Fruit fly (Drosophila melanogaster) whole organism, embryonic: Measurements from ENCODE around the gene VhaSFD.

Source experiments
- CG1024 ChIP-seq: fragments of 200-800 bp; sonication (Bioruptor generic); IDR thresholded peaks from 2 replicates; pipeline ENCODE4 v1.3.6; 2022; ENCODE audit warnings: missing biosample characterization, missing genetic modification characterization
- CG10274 ChIP-seq: fragments of 200-800 bp; sonication (Bioruptor generic); optimal IDR thresholded peaks from 3 replicates; lab custom pipeline; 2017; ENCODE audit warnings: missing biosample characterization, mild to moderate bottlenecking, missing genetic modification characterization
- CG10366 ChIP-seq: fragments of 200-800 bp; sonication (Bioruptor generic); IDR thresholded peaks from 2 replicates; pipeline ENCODE4 v1.3.6; 2022; ENCODE audit warnings: missing biosample characterization, missing genetic modification characterization
- CG12071 ChIP-seq: fragments of 200-800 bp; sonication (Bioruptor generic); optimal IDR thresholded peaks from 3 replicates; lab custom pipeline; 2018; ENCODE audit warnings: missing biosample characterization, mild to moderate bottlenecking, missing genetic modification characterization
- CG14667 ChIP-seq: fragments of 200-800 bp; sonication (Bioruptor generic); IDR thresholded peaks from 2 replicates; pipeline ENCODE4 v1.3.6; 2022; ENCODE audit warnings: missing biosample characterization, missing genetic modification characterization
- CG2116 ChIP-seq: fragments of 200-800 bp; sonication (Bioruptor generic); optimal IDR thresholded peaks from 3 replicates; lab custom pipeline; 2018; ENCODE audit warnings: missing biosample characterization, mild to moderate bottlenecking, missing genetic modification characterization
- CG2120 ChIP-seq: fragments of 200-800 bp; sonication (Bioruptor generic); optimal IDR thresholded peaks from 3 replicates; lab custom pipeline; 2016; ENCODE audit warnings: missing biosample characterization, missing genetic modification characterization
- CG30020 ChIP-seq: fragments of 200-800 bp; optimal IDR thresholded peaks from 2 replicates; lab custom pipeline; 2019; ENCODE audit warnings: missing biosample characterization, mild to moderate bottlenecking, missing genetic modification characterization, moderate library complexity
- CG4617 ChIP-seq: fragments of 200-800 bp; sonication (Bioruptor generic); optimal IDR thresholded peaks from 3 replicates; lab custom pipeline; 2016; ENCODE audit warnings: missing biosample characterization, missing genetic modification characterization, borderline replicate concordance
- CG4854 ChIP-seq: fragments of 200-800 bp; sonication (Bioruptor generic); optimal IDR thresholded peaks from 2 replicates; lab custom pipeline; 2016; ENCODE audit warnings: missing biosample characterization, missing genetic modification characterization, inconsistent platforms
- CG5245 ChIP-seq: fragments of 200-800 bp; sonication (Bioruptor generic); optimal IDR thresholded peaks from 3 replicates; lab custom pipeline; 2016; ENCODE audit warnings: missing biosample characterization, missing genetic modification characterization
- CG7357 ChIP-seq: fragments of 200-800 bp; sonication (Bioruptor generic); IDR thresholded peaks from 3 replicates; pipeline ENCODE4 v1.3.6; 2022; ENCODE audit warnings: missing biosample characterization, missing genetic modification characterization
- CG7839 ChIP-seq: fragments of 200-800 bp; sonication (Bioruptor generic); optimal IDR thresholded peaks from 3 replicates; lab custom pipeline; 2018; ENCODE audit warnings: missing biosample characterization, mild to moderate bottlenecking, missing genetic modification characterization, moderate library complexity
- CG7928 ChIP-seq: fragments of 200-800 bp; sonication (Bioruptor generic); optimal IDR thresholded peaks from 2 replicates; lab custom pipeline; 2017; ENCODE audit warnings: missing biosample characterization, mild to moderate bottlenecking, missing genetic modification characterization
- CTCF ChIP-seq: fragments of 200-800 bp; sonication (Bioruptor generic); optimal IDR thresholded peaks from 2 replicates; lab custom pipeline; 2017; ENCODE audit warnings: missing biosample characterization, mild to moderate bottlenecking, missing genetic modification characterization, moderate library complexity
- Dad ChIP-seq: fragments of 200-800 bp; sonication (Bioruptor generic); optimal IDR thresholded peaks from 3 replicates; lab custom pipeline; 2016; ENCODE audit warnings: missing biosample characterization, missing genetic modification characterization
- Dek ChIP-seq: fragments of 200-800 bp; sonication (Bioruptor generic); optimal IDR thresholded peaks from 3 replicates; lab custom pipeline; 2019; ENCODE audit warnings: missing biosample characterization, mild to moderate bottlenecking, missing genetic modification characterization, moderate library complexity
- Doc3 ChIP-seq: fragments of 200-800 bp; sonication (Bioruptor generic); IDR thresholded peaks from 3 replicates; pipeline ENCODE4 v1.3.6; 2022; ENCODE audit warnings: missing biosample characterization, missing genetic modification characterization; ENCODE audit not compliant: partially characterized antibody
- Drgx ChIP-seq: fragments of 200-800 bp; sonication (Bioruptor generic); IDR thresholded peaks from 2 replicates; pipeline ENCODE4 v1.3.6; 2022; ENCODE audit warnings: missing biosample characterization, missing genetic modification characterization
- Eip74EF ChIP-seq, 2 experiments: fragments of 200-800 bp in 1 of 2; fragments of >200 bp in 1 of 2; sonication (Bioruptor generic) in 1 of 2; optimal IDR thresholded peaks; 2 replicates each; lab custom pipeline; 2017 to 2019; ENCODE audit warnings: missing biosample characterization in 2 of 2, missing genetic modification characterization in 2 of 2, mild to moderate bottlenecking in 1 of 2, moderate library complexity in 1 of 2
- Gug ChIP-seq: fragments of 200-800 bp; sonication (Bioruptor generic); IDR thresholded peaks from 4 replicates; pipeline ENCODE4 v1.3.6; 2022; ENCODE audit warnings: missing biosample characterization, missing genetic modification characterization
- H2.0 ChIP-seq: fragments of 200-800 bp; sonication (Bioruptor generic); IDR thresholded peaks from 2 replicates; pipeline ENCODE4 v1.3.6; 2022; ENCODE audit warnings: missing biosample characterization, missing genetic modification characterization
- HmgD ChIP-seq: fragments of 200-800 bp; sonication (Bioruptor generic); optimal IDR thresholded peaks from 3 replicates; lab custom pipeline; 2016; ENCODE audit warnings: missing biosample characterization, missing genetic modification characterization
- Hsf ChIP-seq: fragments of 200-800 bp; sonication (Bioruptor generic); optimal IDR thresholded peaks from 3 replicates; lab custom pipeline; 2016; ENCODE audit warnings: missing biosample characterization, missing genetic modification characterization
- Med ChIP-seq: fragments of 200-800 bp; sonication (Bioruptor generic); peaks from one replicate; lab custom pipeline; 2016; ENCODE audit warnings: missing biosample characterization, missing genetic modification characterization, mild to moderate bottlenecking, inconsistent platforms, moderate library complexity
- NC2α ChIP-seq: fragments of 200-800 bp; sonication (Bioruptor generic); optimal IDR thresholded peaks from 2 replicates; lab custom pipeline; 2016; ENCODE audit warnings: missing biosample characterization, missing genetic modification characterization
- Ptx1 ChIP-seq: fragments of 200-800 bp; sonication (Bioruptor generic); IDR thresholded peaks from 2 replicates; pipeline ENCODE4 v1.3.6; 2022; ENCODE audit warnings: missing biosample characterization, missing genetic modification characterization
- Ravus ChIP-seq: fragments of 200-800 bp; sonication (Bioruptor generic); IDR thresholded peaks from 2 replicates; pipeline ENCODE4 v1.3.6; 2022; ENCODE audit warnings: missing biosample characterization, missing genetic modification characterization
- ara ChIP-seq: fragments of 200-800 bp; sonication (Bioruptor generic); IDR thresholded peaks from 2 replicates; pipeline ENCODE4 v1.3.6; 2022; ENCODE audit warnings: missing biosample characterization, missing genetic modification characterization
- bsh ChIP-seq, 2 experiments: fragments of 200-800 bp; sonication (Bioruptor generic); optimal IDR thresholded peaks; 2 replicates each; lab custom pipeline; 2017 to 2018; ENCODE audit warnings: mild to moderate bottlenecking in 2 of 2, missing biosample characterization in 2 of 2, missing genetic modification characterization in 2 of 2, moderate library complexity in 1 of 2
- cad ChIP-seq: fragments of >200 bp; optimal IDR thresholded peaks from 2 replicates; lab custom pipeline; 2017; ENCODE audit warnings: missing biosample characterization, missing genetic modification characterization
- cas ChIP-seq: fragments of 200-800 bp; sonication (Bioruptor generic); IDR thresholded peaks from 2 replicates; pipeline ENCODE4 v1.3.6; 2022; ENCODE audit warnings: missing biosample characterization, missing genetic modification characterization
- cg ChIP-seq: fragments of 200-800 bp; sonication (Bioruptor generic); optimal IDR thresholded peaks from 3 replicates; lab custom pipeline; 2019; ENCODE audit warnings: missing biosample characterization, mild to moderate bottlenecking, missing genetic modification characterization, moderate library complexity
- corto ChIP-seq: fragments of 200-800 bp; sonication (Bioruptor generic); optimal IDR thresholded peaks from 2 replicates; lab custom pipeline; 2016; ENCODE audit warnings: missing biosample characterization, mild to moderate bottlenecking, missing genetic modification characterization, moderate library complexity
- crp ChIP-seq, 2 experiments: fragments of 200-800 bp; sonication (Bioruptor generic); optimal IDR thresholded peaks; 2 replicates in 1 of 2; 3 replicates in 1 of 2; lab custom pipeline; 2017; ENCODE audit warnings: missing biosample characterization in 2 of 2, missing genetic modification characterization in 2 of 2, mild to moderate bottlenecking in 1 of 2, moderate library complexity in 1 of 2
- fd64A ChIP-seq: fragments of 200-800 bp; sonication (Bioruptor generic); optimal IDR thresholded peaks from 3 replicates; lab custom pipeline; 2018; ENCODE audit warnings: missing biosample characterization, mild to moderate bottlenecking, missing genetic modification characterization
- h ChIP-seq: fragments of >200 bp; optimal IDR thresholded peaks from 2 replicates; lab custom pipeline; 2017
- knrl ChIP-seq: fragments of 200-800 bp; sonication (Bioruptor generic); IDR thresholded peaks from 3 replicates; pipeline ENCODE4 v1.3.6; 2022; ENCODE audit warnings: missing biosample characterization, missing genetic modification characterization; ENCODE audit not compliant: partially characterized antibody
- lab ChIP-seq: fragments of 200-800 bp; sonication (Bioruptor generic); optimal IDR thresholded peaks from 3 replicates; lab custom pipeline; 2017; ENCODE audit warnings: missing biosample characterization, missing genetic modification characterization, mild to moderate bottlenecking, moderate library complexity, missing genetic modification reagents
- luna ChIP-seq: fragments of 200-800 bp; sonication (Bioruptor generic); optimal IDR thresholded peaks from 2 replicates; lab custom pipeline; 2016; ENCODE audit warnings: missing biosample characterization, missing genetic modification characterization
- nom ChIP-seq: fragments of 200-800 bp; sonication (Bioruptor generic); optimal IDR thresholded peaks from 2 replicates; lab custom pipeline; 2017; ENCODE audit warnings: missing biosample characterization, missing genetic modification characterization, mild to moderate bottlenecking, moderate library complexity, missing genetic modification reagents
- prd ChIP-seq, 3 experiments: fragments of >200 bp in 2 of 3; fragments of 200-800 bp in 1 of 3; sonication (Bioruptor generic) in 1 of 3; optimal IDR thresholded peaks in 2 of 3; IDR thresholded peaks in 1 of 3; 2 replicates in 2 of 3; 3 replicates in 1 of 3; pipeline versions ENCODE4 v1.3.6 to Lab custom; 2017 to 2022; ENCODE audit warnings: missing biosample characterization in 1 of 3, missing genetic modification characterization in 1 of 3
- row ChIP-seq: fragments of 200-800 bp; sonication (Bioruptor generic); IDR thresholded peaks from 3 replicates; pipeline ENCODE4 v1.3.6; 2022; ENCODE audit warnings: missing biosample characterization, missing genetic modification characterization
- sisA ChIP-seq: fragments of 200-800 bp; sonication (Bioruptor generic); IDR thresholded peaks from 2 replicates; pipeline ENCODE4 v1.3.6; 2022; ENCODE audit warnings: missing biosample characterization, missing genetic modification characterization
- sr ChIP-seq: fragments of 200-800 bp; sonication (Bioruptor generic); IDR thresholded peaks from 3 replicates; pipeline ENCODE4 v1.3.6; 2022; ENCODE audit warnings: missing biosample characterization, missing genetic modification characterization
- ttk ChIP-seq: fragments of 200-800 bp; sonication (Bioruptor generic); IDR thresholded peaks from 2 replicates; pipeline ENCODE4 v2.1.2; 2022; ENCODE audit warnings: missing biosample characterization, missing genetic modification characterization
- vvl ChIP-seq: fragments of 200-800 bp; sonication (Bioruptor generic); IDR thresholded peaks from 2 replicates; pipeline ENCODE4 v1.3.6; 2022; ENCODE audit warnings: missing biosample characterization, missing genetic modification characterization
- zen2 ChIP-seq: fragments of 200-800 bp; sonication (Bioruptor generic); IDR thresholded peaks from 3 replicates; pipeline ENCODE4 v1.3.6; 2022; ENCODE audit warnings: missing biosample characterization, missing genetic modification characterization; ENCODE audit not compliant: partially characterized antibody
- zf30C ChIP-seq: fragments of 200-800 bp; sonication (Bioruptor generic); optimal IDR thresholded peaks from 3 replicates; lab custom pipeline; 2018; ENCODE audit warnings: missing biosample characterization, mild to moderate bottlenecking, missing genetic modification characterization
- zfh1 ChIP-seq: fragments of 200-800 bp; sonication (Bioruptor generic); IDR thresholded peaks from 3 replicates; pipeline ENCODE4 v1.3.6; 2022; ENCODE audit warnings: missing biosample characterization, missing genetic modification characterization

VhaSFD gene

dm6 chr2L:16686412-16687043, 41.1 kb downstream of the VhaSFD start (continued):
- TF ChIP-seq cad (GFP tag; lab: Kevin White, UChicago) (peak; percentile 60), Drgx (peak; percentile 37; the same call in 1 of the 2 replicates), sisA (GFP tag; lab: Robert Waterston, UW) (0 out of 2 replicates have a peak, but pooled peaks have one; percentile 8), Doc3 (GFP tag; lab: Robert Waterston, UW) (no peak), sr (GFP tag; lab: Robert Waterston, UW) (no peak), HmgD (GFP tag; lab: Kevin White, UChicago) (no peak), bsh (GFP tag; optimal IDR thresholded peaks at IDR 0.05; lab: Kevin White, UChicago) (peak in 1 of 2 experiments; percentile 60), fd64A (GFP tag; lab: Kevin White, UChicago) (no peak), CG4854 (GFP tag; lab: Kevin White, UChicago) (no peak), zfh1 (GFP tag; lab: Robert Waterston, UW) (no peak), CG10274 (GFP tag; lab: Kevin White, UChicago) (no peak), corto (peak; percentile 24), CG2120 (GFP tag; lab: Kevin White, UChicago) (no peak), ttk (GFP tag; lab: Robert Waterston, UW) (no peak), CG7357 (GFP tag; lab: Robert Waterston, UW) (no peak), nom (GFP tag; lab: Kevin White, UChicago) (peak; percentile 93), Dek (no peak), crp (GFP tag; optimal IDR thresholded peaks at IDR 0.05; lab: Kevin White, UChicago) (no peak), CG1024 (GFP tag; lab: Robert Waterston, UW) (no peak), H2.0 (peak; percentile 7; the same call in 1 of the 2 replicates), Hsf (GFP tag; lab: Kevin White, UChicago) (no peak), CG7928 (no peak), Ravus (GFP tag; lab: Robert Waterston, UW) (no peak), CTCF (GFP tag; lab: Kevin White, UChicago) (no peak), CG2116 (GFP tag; lab: Kevin White, UChicago) (no peak), h (lab: Kevin White, UChicago) (no peak), Med (GFP tag; lab: Kevin White, UChicago) (peak; percentile 76), Dad (no peak), CG7839 (no peak), Gug (GFP tag; lab: Robert Waterston, UW) (0 out of 4 replicates have a peak, but pooled peaks have one; percentile 19), prd (optimal IDR thresholded peaks at IDR 0.05; lab: Kevin White, UChicago) (no peak), prd (GFP tag; IDR thresholded peaks at IDR 0.05; lab: Robert Waterston, UW) (no peak), CG5245 (GFP tag; lab: Kevin White, UChicago) (no peak), vvl (GFP tag; lab: Robert Waterston, UW) (no peak), zf30C (peak; percentile 76), zen2 (GFP tag; lab: Robert Waterston, UW) (no peak), CG12071 (GFP tag; lab: Kevin White, UChicago) (no peak), Ptx1 (GFP tag; lab: Robert Waterston, UW) (no peak), NC2α (no peak), Eip74EF (GFP tag; optimal IDR thresholded peaks at IDR 0.05; lab: Kevin White, UChicago) (no peak), luna (no peak), CG4617 (GFP tag; lab: Kevin White, UChicago) (no peak), cas (GFP tag; lab: Robert Waterston, UW) (no peak), knrl (GFP tag; lab: Robert Waterston, UW) (no peak), lab (no peak), ara (GFP tag; lab: Robert Waterston, UW) (no peak), CG30020 (tag; lab: Kevin White, UChicago) (no peak), cg (GFP tag; lab: Kevin White, UChicago) (peak; percentile 35), CG14667 (GFP tag; lab: Robert Waterston, UW) (no peak), row (GFP tag; lab: Robert Waterston, UW) (0 out of 3 replicates have a peak, but pooled peaks have one; percentile 8), CG10366 (GFP tag; lab: Robert Waterston, UW) (no peak)
- TF ChIP-seq, all 482 proteins: peak for 17
